Worm (Caenorhabditis elegans) whole organism, L4/young adult: Measurements from ENCODE around the gene stdh-2.

Experiments
- W03F9.2 ChIP-seq: fragments of 150-350 bp; optimal IDR thresholded peaks from 2 replicates; lab custom pipeline; 2014; ENCODE audit warnings: missing biosample characterization, missing genetic modification characterization
- dao-5 ChIP-seq: sonication (generic microtip); optimal IDR thresholded peaks from 2 replicates; lab custom pipeline; 2016; ENCODE audit warnings: missing genotype, missing genetic modification characterization, moderate library complexity, missing compliant biosample characterization
- him-1 ChIP-seq: sonication (generic microtip); optimal IDR thresholded peaks from 2 replicates; lab custom pipeline; 2016; ENCODE audit warnings: missing genotype, missing genetic modification reagents, missing genetic modification characterization, missing compliant biosample characterization

ce11 chrV:16266514-16266913 is 42.4 kb downstream of the stdh-2 start, which contains the start of gene T13F3.4:
- TF ChIP-seq him-1 (tag; lab: Kevin White, UChicago) (no peak), W03F9.2 (tag; lab: Kevin White, UChicago) (no peak), dao-5 (tag; lab: Kevin White, UChicago) (no peak)
